Fruit fly (Drosophila melanogaster) whole organism, embryonic: ENCODE measurements around the gene CG42758.

Experiments
- CG11696 ChIP-seq: fragments of 200-800 bp; sonication (Bioruptor generic); IDR thresholded peaks from 2 replicates; pipeline ENCODE4 v1.3.6; 2022; ENCODE audit warnings: missing biosample characterization, missing genetic modification characterization
- CG15479 ChIP-seq: fragments of 200-800 bp; sonication (Bioruptor generic); optimal IDR thresholded peaks from 3 replicates; lab custom pipeline; 2019; ENCODE audit warnings: missing biosample characterization, mild to moderate bottlenecking, missing genetic modification characterization, moderate library complexity
- CG15514 ChIP-seq: fragments of 200-800 bp; sonication (Bioruptor generic); optimal IDR thresholded peaks from 3 replicates; lab custom pipeline; 2017; ENCODE audit warnings: missing biosample characterization, missing genetic modification characterization, mild to moderate bottlenecking, moderate library complexity, missing genetic modification reagents
- CG1832 ChIP-seq: fragments of 200-800 bp; sonication (Bioruptor generic); optimal IDR thresholded peaks from 2 replicates; lab custom pipeline; 2017; ENCODE audit warnings: missing biosample characterization, mild to moderate bottlenecking, missing genetic modification characterization, inconsistent platforms
- CG18599 ChIP-seq: fragments of 200-800 bp; sonication (Bioruptor generic); optimal IDR thresholded peaks from 3 replicates; lab custom pipeline; 2017; ENCODE audit warnings: missing biosample characterization, missing genetic modification characterization, mild to moderate bottlenecking, moderate library complexity, missing genetic modification reagents
- CG42726 ChIP-seq: fragments of 200-800 bp; sonication (Bioruptor generic); IDR thresholded peaks from 2 replicates; pipeline ENCODE4 v1.3.6; 2022; ENCODE audit warnings: missing biosample characterization, missing genetic modification characterization; ENCODE audit not compliant: partially characterized antibody
- CG4617 ChIP-seq: fragments of 200-800 bp; sonication (Bioruptor generic); optimal IDR thresholded peaks from 3 replicates; lab custom pipeline; 2016; ENCODE audit warnings: missing biosample characterization, missing genetic modification characterization, borderline replicate concordance
- CG6254 ChIP-seq: fragments of 200-800 bp; sonication (Bioruptor generic); optimal IDR thresholded peaks from 3 replicates; lab custom pipeline; 2017; ENCODE audit warnings: mild to moderate bottlenecking, missing biosample characterization, missing genetic modification reagents, missing genetic modification characterization
- E2f2 ChIP-seq: fragments of 200-800 bp; sonication (Bioruptor generic); IDR thresholded peaks from 2 replicates; pipeline ENCODE4 v1.3.6; 2022; ENCODE audit warnings: missing biosample characterization, missing genetic modification characterization
- Ets65A ChIP-seq: fragments of 200-800 bp; sonication (Bioruptor generic); peaks from one replicate; lab custom pipeline; 2016; ENCODE audit warnings: missing biosample characterization, missing genetic modification characterization
- Fer3 ChIP-seq: fragments of 200-800 bp; sonication (Bioruptor generic); optimal IDR thresholded peaks from 2 replicates; lab custom pipeline; 2018; ENCODE audit warnings: missing biosample characterization, mild to moderate bottlenecking, missing genetic modification characterization, moderate library complexity
- Hey ChIP-seq: fragments of 200-800 bp; sonication (Bioruptor generic); optimal IDR thresholded peaks from 3 replicates; lab custom pipeline; 2018; ENCODE audit warnings: missing biosample characterization, mild to moderate bottlenecking, missing genetic modification characterization
- MESR4 ChIP-seq: fragments of 200-800 bp; sonication (Bioruptor generic); optimal IDR thresholded peaks from 2 replicates; lab custom pipeline; 2018; ENCODE audit warnings: missing biosample characterization, mild to moderate bottlenecking, missing genetic modification characterization, moderate library complexity
- Mad ChIP-seq: fragments of 200-800 bp; sonication (Bioruptor generic); optimal IDR thresholded peaks from 2 replicates; lab custom pipeline; 2016; ENCODE audit warnings: missing biosample characterization, missing genetic modification characterization
- Nf-YA ChIP-seq: fragments of 200-800 bp; sonication (Bioruptor generic); IDR thresholded peaks from 2 replicates; pipeline ENCODE4 v1.3.6; 2022; ENCODE audit warnings: missing biosample characterization, missing genetic modification characterization
- Nf-YB ChIP-seq: fragments of 200-800 bp; sonication (Bioruptor generic); optimal IDR thresholded peaks from 3 replicates; lab custom pipeline; 2019; ENCODE audit warnings: missing biosample characterization, mild to moderate bottlenecking, missing genetic modification characterization, moderate library complexity
- Nf-YC ChIP-seq: fragments of 200-800 bp; optimal IDR thresholded peaks from 3 replicates; lab custom pipeline; 2019; ENCODE audit warnings: missing biosample characterization, mild to moderate bottlenecking, missing genetic modification characterization, moderate library complexity
- Opbp ChIP-seq: fragments of 200-800 bp; sonication (Bioruptor generic); IDR thresholded peaks from 3 replicates; pipeline ENCODE4 v1.3.6; 2022; ENCODE audit warnings: missing biosample characterization, missing genetic modification characterization; ENCODE audit not compliant: partially characterized antibody
- abd-A ChIP-seq: fragments of 200-800 bp; sonication (Bioruptor generic); optimal IDR thresholded peaks from 3 replicates; lab custom pipeline; 2019; ENCODE audit warnings: missing biosample characterization, mild to moderate bottlenecking, missing genetic modification characterization, moderate library complexity
- crol ChIP-seq: fragments of 200-800 bp; sonication (Bioruptor generic); IDR thresholded peaks from 2 replicates; pipeline ENCODE4 v1.3.6; 2022; ENCODE audit warnings: missing biosample characterization, missing genetic modification characterization
- eyg ChIP-seq: fragments of 200-800 bp; sonication (Bioruptor generic); optimal IDR thresholded peaks from 3 replicates; lab custom pipeline; 2016; ENCODE audit warnings: missing biosample characterization, missing genetic modification characterization
- fd96Cb ChIP-seq: fragments of 200-800 bp; sonication (Bioruptor generic); optimal IDR thresholded peaks from 2 replicates; lab custom pipeline; 2018; ENCODE audit warnings: missing biosample characterization, mild to moderate bottlenecking, missing genetic modification characterization, moderate library complexity
- fu2 ChIP-seq: fragments of 200-800 bp; sonication (Bioruptor generic); optimal IDR thresholded peaks from 2 replicates; lab custom pipeline; 2016; ENCODE audit warnings: missing biosample characterization, missing genetic modification characterization
- gsb-n ChIP-seq: fragments of 200-800 bp; sonication (Bioruptor generic); optimal IDR thresholded peaks from 3 replicates; lab custom pipeline; 2018; ENCODE audit warnings: missing biosample characterization, mild to moderate bottlenecking, missing genetic modification characterization
- nerfin-1 ChIP-seq: fragments of 200-800 bp; sonication (Bioruptor generic); optimal IDR thresholded peaks from 3 replicates; lab custom pipeline; 2019; ENCODE audit warnings: missing biosample characterization, mild to moderate bottlenecking, missing genetic modification characterization, moderate library complexity
- otp ChIP-seq: fragments of 200-800 bp; sonication (Bioruptor generic); IDR thresholded peaks from 3 replicates; pipeline ENCODE4, ENCODE4 v1.3.6; 2022; ENCODE audit warnings: missing biosample characterization, missing genetic modification characterization
- pho ChIP-seq: fragments of 200-800 bp; sonication (Bioruptor generic); optimal IDR thresholded peaks from 2 replicates; lab custom pipeline; 2016; ENCODE audit warnings: missing biosample characterization, missing genetic modification characterization
- pros ChIP-seq: fragments of 200-800 bp; sonication (Bioruptor generic); optimal IDR thresholded peaks from 3 replicates; lab custom pipeline; 2019; ENCODE audit warnings: missing biosample characterization, mild to moderate bottlenecking, missing genetic modification characterization, moderate library complexity
- run ChIP-seq: fragments of 200-800 bp; sonication (Bioruptor generic); optimal IDR thresholded peaks from 3 replicates; lab custom pipeline; 2018; ENCODE audit warnings: missing biosample characterization, mild to moderate bottlenecking, missing genetic modification characterization
- sens ChIP-seq: fragments of 200-800 bp; sonication (Bioruptor generic); peaks from one replicate; lab custom pipeline; 2016; ENCODE audit warnings: missing biosample characterization, missing genetic modification characterization
- seq ChIP-seq: fragments of 200-800 bp; sonication (Bioruptor generic); IDR thresholded peaks from 2 replicates; pipeline ENCODE4 v1.3.6; 2022; ENCODE audit warnings: missing biosample characterization, missing genetic modification characterization
- sna ChIP-seq: fragments of 200-800 bp; sonication (Bioruptor generic); IDR thresholded peaks from 2 replicates; pipeline ENCODE4 v1.3.6; 2022; ENCODE audit warnings: missing biosample characterization, missing genetic modification characterization; ENCODE audit not compliant: partially characterized antibody
- sqz ChIP-seq: fragments of 200-800 bp; sonication (Bioruptor generic); optimal IDR thresholded peaks from 3 replicates; lab custom pipeline; 2018; ENCODE audit warnings: missing biosample characterization, mild to moderate bottlenecking, missing genetic modification characterization
- tgo ChIP-seq: fragments of 200-800 bp; sonication (Bioruptor generic); IDR thresholded peaks from 3 replicates; pipeline ENCODE4 v1.3.6; 2022; ENCODE audit warnings: missing biosample characterization, missing genetic modification characterization
- trem ChIP-seq: fragments of 200-800 bp; optimal IDR thresholded peaks from 3 replicates; lab custom pipeline; 2019; ENCODE audit warnings: missing biosample characterization, mild to moderate bottlenecking, missing genetic modification characterization, moderate library complexity
- ttk ChIP-seq: fragments of 200-800 bp; sonication (Bioruptor generic); IDR thresholded peaks from 2 replicates; pipeline ENCODE4 v2.1.2; 2022; ENCODE audit warnings: missing biosample characterization, missing genetic modification characterization
- wdn ChIP-seq: fragments of 200-800 bp; sonication (Bioruptor generic); IDR thresholded peaks from 2 replicates; pipeline ENCODE4 v1.3.6; 2022; ENCODE audit warnings: missing biosample characterization, missing genetic modification characterization
- z ChIP-seq: fragments of 200-800 bp; sonication (Bioruptor generic); IDR thresholded peaks from 3 replicates; pipeline ENCODE4 v1.3.6; 2022; ENCODE audit warnings: missing biosample characterization, missing genetic modification characterization

Gene CG42758

DNA sequence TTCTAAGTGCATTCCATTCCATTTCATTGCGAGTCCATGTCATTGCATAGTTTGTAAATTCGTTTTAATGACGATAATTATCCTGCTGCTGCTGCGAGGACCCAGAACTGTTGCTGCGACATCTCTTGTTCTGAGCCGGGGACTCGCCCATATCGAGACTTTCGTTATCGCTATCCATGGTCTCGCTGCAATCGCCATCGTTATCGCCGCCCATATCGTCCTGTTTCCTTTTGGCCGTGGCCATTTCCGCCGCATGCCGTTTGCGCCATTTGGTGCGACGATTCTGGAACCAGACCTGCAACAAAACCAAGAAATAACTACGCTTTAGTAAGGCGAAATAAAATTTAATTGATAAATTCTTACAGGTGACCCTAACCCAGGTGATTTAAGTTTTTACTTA lies 16.6 kb downstream of the CG42758 start:
- TF ChIP-seq Opbp (GFP tag; lab: Robert Waterston, UW) (0 out of 3 replicates have a peak, but pooled peaks have one; percentile 10), Ets65A (GFP tag; lab: Kevin White, UChicago) (peak; percentile 74), CG42726 (GFP tag; lab: Robert Waterston, UW) (no peak), MESR4 (no peak), CG15479 (GFP tag; lab: Kevin White, UChicago) (peak; percentile 67), CG4617 (GFP tag; lab: Kevin White, UChicago) (no peak)

DNA sequence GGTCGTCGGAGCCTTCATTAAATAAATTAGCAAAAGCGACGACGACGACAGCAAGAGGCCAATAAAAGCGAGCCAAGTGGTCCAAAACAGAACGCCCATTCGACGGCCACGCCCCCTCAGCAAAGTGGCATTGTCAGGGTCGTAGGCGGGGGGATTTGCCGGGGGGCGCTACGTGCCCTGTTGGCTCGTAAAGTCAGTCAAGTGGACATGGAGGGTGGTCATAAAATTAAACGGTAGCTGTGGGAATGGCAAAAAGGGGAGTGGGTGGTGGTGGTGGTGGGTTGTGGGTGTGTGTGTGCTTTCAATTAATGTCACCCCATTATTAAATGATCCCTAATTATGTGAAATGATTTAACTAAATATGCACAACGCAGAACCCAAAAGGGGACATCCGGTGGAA lies 23.7 kb downstream of the CG42758 start:
- TF ChIP-seq otp (GFP tag; lab: Robert Waterston, UW) = 0 out of 3 replicates have a peak, but pooled peaks have one; percentile 6
- peak; percentile 71 for TF ChIP-seq Nf-YB (GFP tag; lab: Kevin White, UChicago)
- TF ChIP-seq CG11696 (GFP tag; lab: Robert Waterston, UW) = no peak
- no peak for TF ChIP-seq Mad
- TF ChIP-seq seq (GFP tag; lab: Robert Waterston, UW) = 0 out of 2 replicates have a peak, but pooled peaks have one; percentile 37
- no peak for TF ChIP-seq tgo
- TF ChIP-seq Nf-YC = peak; percentile 77
- TF ChIP-seq z (GFP tag; lab: Robert Waterston, UW) = 0 out of 3 replicates have a peak, but pooled peaks have one; percentile 31
- TF ChIP-seq trem (tag; lab: Kevin White, UChicago) = no peak
- peak; percentile 19 for TF ChIP-seq CG18599 (GFP tag; lab: Kevin White, UChicago)
- no peak for TF ChIP-seq Nf-YA (GFP tag; lab: Robert Waterston, UW)
- TF ChIP-seq nerfin-1 (tag; lab: Kevin White, UChicago) = peak; percentile 49
- peak; percentile 76 for TF ChIP-seq Hey (tag; lab: Kevin White, UChicago)
- TF ChIP-seq abd-A (tag; lab: Kevin White, UChicago) = peak; percentile 93
- peak; percentile 52; the same call in 1 of the 2 replicates for TF ChIP-seq crol (GFP tag; lab: Robert Waterston, UW)
- TF ChIP-seq sna (GFP tag; lab: Robert Waterston, UW) = no peak
- no peak for TF ChIP-seq E2f2 (GFP tag; lab: Robert Waterston, UW)
- no peak for TF ChIP-seq eyg (GFP tag; lab: Kevin White, UChicago)
- no peak for TF ChIP-seq pho (GFP tag; lab: Kevin White, UChicago)
- TF ChIP-seq run = peak; percentile 10
- TF ChIP-seq CG15514 (GFP tag; lab: Kevin White, UChicago) = no peak
- peak; percentile 61 for TF ChIP-seq Ets65A (GFP tag; lab: Kevin White, UChicago)
- no peak for TF ChIP-seq sens (GFP tag; lab: Kevin White, UChicago)
- no peak for TF ChIP-seq ttk (GFP tag; lab: Robert Waterston, UW)

DNA sequence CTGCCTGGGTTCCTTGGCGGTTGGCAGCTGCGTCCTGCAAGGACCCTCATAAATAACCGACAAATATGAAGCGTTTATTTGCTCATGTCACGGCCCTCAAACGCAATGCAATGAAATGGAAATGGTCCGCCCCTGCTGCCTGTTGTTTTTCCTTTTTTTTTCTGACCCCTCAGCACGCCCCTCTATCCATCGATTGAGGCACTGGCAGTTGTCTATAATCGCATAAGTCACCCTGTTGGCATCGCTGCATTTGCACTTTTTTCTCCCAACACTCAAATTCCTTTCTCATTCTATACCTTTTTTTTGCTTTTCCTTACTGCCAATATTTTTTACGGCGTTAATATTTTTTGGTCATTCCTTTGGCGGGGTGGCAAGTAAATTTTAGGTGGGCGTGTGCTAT lies 24.9 kb downstream of the CG42758 start:
- TF ChIP-seq fu2 (GFP tag; lab: Kevin White, UChicago) (no peak), fd96Cb (no peak), crol (GFP tag; lab: Robert Waterston, UW) (peak; percentile 84), gsb-n (tag; lab: Kevin White, UChicago) (peak; percentile 16), CG1832 (GFP tag; lab: Kevin White, UChicago) (peak; percentile 20), wdn (no peak), Fer3 (tag; lab: Kevin White, UChicago) (no peak), CG6254 (peak; percentile 87), pros (GFP tag; lab: Kevin White, UChicago) (peak; percentile 50), sqz (GFP tag; lab: Kevin White, UChicago) (peak; percentile 89)
